Worm (Caenorhabditis elegans) whole organism, early embryonic: ENCODE measurements around the gene F40G9.19.

Experiments used
- B0310.2 ChIP-seq: sonication (generic microtip); optimal IDR thresholded peaks from 2 replicates; lab custom pipeline; 2016; ENCODE audit warnings: mild to moderate bottlenecking, missing genetic modification characterization, missing compliant biosample characterization
- ama-1 ChIP-seq: fragments of 150-350 bp; optimal IDR thresholded peaks from 2 replicates; lab custom pipeline; 2014
- flt-1 ChIP-seq: fragments of 200-800 bp; sonication (Bioruptor generic); IDR thresholded peaks from 2 replicates; pipeline ENCODE4 v1.3.6; 2022; ENCODE audit warnings: missing genetic modification characterization, missing compliant biosample characterization
- hmbx-1 ChIP-seq: sonication (generic microtip); optimal IDR thresholded peaks from 2 replicates; lab custom pipeline; 2016; ENCODE audit warnings: mild to moderate bottlenecking, missing genetic modification characterization, missing compliant biosample characterization
- scrt-1 ChIP-seq: fragments of 200-800 bp; sonication (Bioruptor generic); IDR thresholded peaks from 2 replicates; pipeline ENCODE4 v1.3.6; 2022; ENCODE audit warnings: missing genetic modification characterization, missing compliant biosample characterization
- tbx-11 ChIP-seq: fragments of 200-800 bp; sonication (Bioruptor generic); IDR thresholded peaks from 2 replicates; pipeline ENCODE4 v1.3.6; 2022; ENCODE audit warnings: missing genetic modification characterization, missing compliant biosample characterization
- tbx-37 ChIP-seq: fragments of 200-800 bp; sonication (Bioruptor generic); conservative IDR thresholded peaks from 2 replicates; pipeline ENCODE4 v1.3.6; 2022; ENCODE audit warnings: missing genetic modification reagents, missing genetic modification characterization, missing compliant biosample characterization

- TF ChIP-seq tbx-37 (GFP tag; lab: Robert Waterston, UW) (no peak), flt-1 (GFP tag; lab: Robert Waterston, UW) (no peak), B0310.2 (tag; lab: Kevin White, UChicago) (no peak), ama-1 (lab: Kevin White, UChicago) (no peak), scrt-1 (GFP tag; lab: Robert Waterston, UW) (no peak), hmbx-1 (tag; lab: Kevin White, UChicago) (no peak), tbx-11 (GFP tag; lab: Robert Waterston, UW) (no peak)
Measured at ce11 chrIII:175733-176132, 2.1 kb downstream of the F40G9.19 start, which contains the start of gene clec-148.
